Fruit fly (Drosophila melanogaster): ENCODE data around the gene CG13877.
A peak's percentile ranks its signal among the peaks of the same experiment; 100 is the strongest.

The CG13877 gene

DNA sequence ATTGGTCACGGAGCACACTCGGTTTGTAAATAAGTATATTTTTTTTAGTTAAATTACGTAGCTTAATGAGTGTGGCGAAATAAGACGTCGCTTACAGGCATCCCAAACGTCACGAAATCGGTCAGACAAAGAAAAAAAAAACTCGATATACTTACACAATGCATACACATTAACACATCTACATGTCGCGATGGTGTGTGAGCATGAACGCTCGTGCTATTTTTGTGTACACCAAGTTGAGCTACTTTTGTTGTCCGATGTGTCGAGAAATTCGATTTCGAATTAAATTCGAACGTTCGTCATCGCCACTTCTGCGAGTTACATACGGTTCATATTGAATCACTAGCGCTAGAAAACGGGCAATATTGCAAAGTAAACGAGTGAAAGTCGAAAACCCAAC is 7.3 kb downstream of the CG13877 start (continued):
- TF ChIP-seq corto (GFP tag; optimal IDR thresholded peaks at IDR 0.05) (peak; percentile 12), CG13894 (tag; optimal IDR thresholded peaks at IDR 0.05) (no peak), Stat92E (GFP tag; optimal IDR thresholded peaks at IDR 0.05) (no peak), CG17612 (GFP tag; IDR thresholded peaks at IDR 0.05) (no peak), CG4707 (GFP tag; optimal IDR thresholded peaks at IDR 0.05) (no peak), CG6791 (GFP tag; IDR thresholded peaks at IDR 0.05; ENCODE audit: partially characterized antibody) (no peak), Neu2 (GFP tag; optimal IDR thresholded peaks at IDR 0.05; ENCODE audit: borderline replicate concordance) (no peak), nom (GFP tag; optimal IDR thresholded peaks at IDR 0.05) (no peak), mld (GFP tag; IDR thresholded peaks at IDR 0.05; ENCODE audit: partially characterized antibody) (no peak), unc-4 (GFP tag; IDR thresholded peaks at IDR 0.05; ENCODE audit: partially characterized antibody) (no peak), CG4328 (GFP tag; optimal IDR thresholded peaks at IDR 0.05) (no peak), pzg (GFP tag; optimal IDR thresholded peaks at IDR 0.05) (no peak), CG12942 (GFP tag; optimal IDR thresholded peaks at IDR 0.05) (no peak), fd3F (GFP tag; optimal IDR thresholded peaks at IDR 0.05) (no peak)

dm6 chr3L:231504-231903 is 13.6 kb downstream of the CG13877 start, which contains the start of gene CG42846:
CG42846 (minus strand) TSS chr3L:231604.
- TF ChIP-seq sqz (GFP tag; optimal IDR thresholded peaks at IDR 0.05) (no peak), chinmo (GFP tag; IDR thresholded peaks at IDR 0.05; ENCODE audit: partially characterized antibody) (no peak), lbe (GFP tag; optimal IDR thresholded peaks at IDR 0.05) (peak; percentile 18), CG18011 (GFP tag; optimal IDR thresholded peaks at IDR 0.05) (no peak), ttk (GFP tag; IDR thresholded peaks at IDR 0.05) (no peak), CG4404 (GFP tag; IDR thresholded peaks at IDR 0.05) (no peak), BEAF-32 (GFP tag; optimal IDR thresholded peaks at IDR 0.05) (no peak), trh (GFP tag; optimal IDR thresholded peaks at IDR 0.05) (no peak), CrebB (tag; optimal IDR thresholded peaks at IDR 0.05) (no peak), CG34376 (GFP tag; optimal IDR thresholded peaks at IDR 0.05) (peak; percentile 12)

dm6 chr3L:232267-232666 is 14.4 kb downstream of the CG13877 start, which contains the start of gene CG34454:
CG34454 (minus strand) TSS chr3L:232350.
- TF ChIP-seq pan (optimal IDR thresholded peaks at IDR 0.05), result no peak
- no peak for TF ChIP-seq pan (GFP tag; optimal IDR thresholded peaks at IDR 0.05 in 1 of 2, IDR thresholded peaks at IDR 0.05 in 1 of 2)
- no peak for TF ChIP-seq otp (GFP tag; IDR thresholded peaks at IDR 0.05)
- TF ChIP-seq aop (GFP tag; IDR thresholded peaks at IDR 0.05), result no peak

dm6 chr3L:233251-233650 is 15.4 kb downstream of the CG13877 start, which contains the start of gene CG34453:
CG34453 (minus strand) TSS chr3L:233351.
- TF ChIP-seq phol (tag; optimal IDR thresholded peaks at IDR 0.05), result no peak
- peak in 1 of 2 experiments; percentile 33 for TF ChIP-seq eve (GFP tag; optimal IDR thresholded peaks at IDR 0.05)

DNA sequence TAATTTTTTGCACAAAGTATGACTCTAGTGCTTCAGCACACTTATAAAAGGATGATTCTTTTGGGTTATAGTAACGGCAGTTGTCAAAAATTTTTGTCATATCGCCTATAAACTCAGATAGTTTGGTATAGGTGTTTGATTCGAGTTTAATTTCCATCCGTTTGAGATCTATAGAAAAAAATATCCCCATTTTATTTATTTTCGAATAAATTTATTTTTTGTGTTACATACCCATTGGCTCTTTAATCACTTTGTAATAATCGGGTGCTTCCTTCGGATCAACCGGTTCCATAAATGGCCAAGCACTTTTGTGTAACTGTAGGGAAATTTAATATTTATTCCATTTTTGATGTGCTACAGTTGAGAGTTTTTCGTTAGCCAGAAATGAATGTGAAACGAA is 16.5 kb downstream of the CG13877 start:
- TF ChIP-seq CHES-1-like (GFP tag; optimal IDR thresholded peaks at IDR 0.05) (no peak), exex (tag; optimal IDR thresholded peaks at IDR 0.05) (no peak), tll (GFP tag; optimal IDR thresholded peaks at IDR 0.05) (no peak), sisA (GFP tag; IDR thresholded peaks at IDR 0.05) (no peak), Neu2 (GFP tag; optimal IDR thresholded peaks at IDR 0.05; ENCODE audit: borderline replicate concordance) (no peak), sim (GFP tag; IDR thresholded peaks at IDR 0.05) (no peak), CG4360 (GFP tag; IDR thresholded peaks at IDR 0.05) (no peak), Opbp (GFP tag; IDR thresholded peaks at IDR 0.05; ENCODE audit: partially characterized antibody) (no peak), CG16813 (GFP tag; IDR thresholded peaks at IDR 0.05; ENCODE audit: partially characterized antibody) (no peak), chinmo (GFP tag; IDR thresholded peaks at IDR 0.05; ENCODE audit: partially characterized antibody) (no peak), NFAT (GFP tag; IDR thresholded peaks at IDR 0.05) (no peak), CG1832 (GFP tag; optimal IDR thresholded peaks at IDR 0.05) (no peak), Deaf1 (tag; optimal IDR thresholded peaks at IDR 0.05) (no peak), Chrac-16 (GFP tag; optimal IDR thresholded peaks at IDR 0.05) (no peak), CG10209 (GFP tag; optimal IDR thresholded peaks at IDR 0.05) (no peak), CG7839 (tag; optimal IDR thresholded peaks at IDR 0.05) (no peak)
